Fruit fly (Drosophila melanogaster) whole organism, wandering third instar larva: ENCODE results near the gene CG4210.

ENCODE experiments used
- CG32264 ChIP-seq: fragments of 200-800 bp; sonication (Bioruptor generic); optimal IDR thresholded peaks from 2 replicates; lab custom pipeline; 2016; ENCODE audit warnings: missing biosample characterization, missing genetic modification characterization
- CG9705 ChIP-seq: fragments of 200-800 bp; sonication (Bioruptor generic); optimal IDR thresholded peaks from 2 replicates; lab custom pipeline; 2018; ENCODE audit warnings: missing biosample characterization, mild to moderate bottlenecking, missing genetic modification characterization
- CrebA ChIP-seq: fragments of 200-800 bp; sonication (Bioruptor generic); optimal IDR thresholded peaks from 2 replicates; lab custom pipeline; 2016; ENCODE audit warnings: missing biosample characterization, mild to moderate bottlenecking, missing genetic modification characterization, borderline replicate concordance
- Dif ChIP-seq: fragments of 200-275, 200-300 bp; sonication (Bioruptor generic); optimal IDR thresholded peaks from 2 replicates; lab custom pipeline; 2018; ENCODE audit warnings: missing biosample characterization, missing genetic modification characterization; ENCODE audit not compliant: partially characterized antibody
- GATAd ChIP-seq: sonication (Bioruptor generic); optimal IDR thresholded peaks from 2 replicates; lab custom pipeline; 2016; ENCODE audit warnings: missing biosample characterization, missing genetic modification characterization
- Hnf4 ChIP-seq: fragments of 200-800 bp; sonication (Bioruptor generic); optimal IDR thresholded peaks from 2 replicates; lab custom pipeline; 2016; ENCODE audit warnings: missing biosample characterization, mild to moderate bottlenecking, missing genetic modification characterization
- Hr78 ChIP-seq: fragments of >200 bp; optimal IDR thresholded peaks from 2 replicates; lab custom pipeline; 2017; ENCODE audit warnings: missing biosample characterization, missing genetic modification characterization
- Hr83 ChIP-seq: fragments of 200-300 bp; sonication (Bioruptor generic); optimal IDR thresholded peaks from 2 replicates; lab custom pipeline; 2016; ENCODE audit warnings: missing biosample characterization, mild to moderate bottlenecking, missing genetic modification characterization, moderate library complexity; ENCODE audit not compliant: poor library complexity, severe bottlenecking
- Jra ChIP-seq: sonication (Bioruptor generic); optimal IDR thresholded peaks from 2 replicates; lab custom pipeline; 2016; ENCODE audit warnings: missing biosample characterization, missing genetic modification characterization
- Mio ChIP-seq: sonication (Bioruptor generic); optimal IDR thresholded peaks from 2 replicates; lab custom pipeline; 2016; ENCODE audit warnings: missing biosample characterization, missing genetic modification characterization
- Myc ChIP-seq: fragments of >200 bp; optimal IDR thresholded peaks from 2 replicates; lab custom pipeline; 2017
- N ChIP-seq: fragments of >200 bp; optimal IDR thresholded peaks from 2 replicates; lab custom pipeline; 2018; ENCODE audit warnings: missing biosample characterization, missing external identifiers, missing genetic modification characterization
- OdsH ChIP-seq: fragments of 200-800 bp; sonication (Bioruptor generic); optimal IDR thresholded peaks from 2 replicates; lab custom pipeline; 2016; ENCODE audit warnings: missing biosample characterization, mild to moderate bottlenecking, missing genetic modification characterization
- Rel ChIP-seq, 2 experiments: fragments of 200-800 bp; sonication (Bioruptor generic) in 1 of 2; optimal IDR thresholded peaks; 2 replicates in 1 of 2; 3 replicates in 1 of 2; lab custom pipeline; 2016 to 2019; ENCODE audit warnings: mild to moderate bottlenecking in 2 of 2, missing biosample characterization in 2 of 2, missing genetic modification characterization in 2 of 2, moderate library complexity in 1 of 2
- Sp1 ChIP-seq: fragments of 200-800 bp; sonication (Bioruptor generic); optimal IDR thresholded peaks from 3 replicates; lab custom pipeline; 2019; ENCODE audit warnings: missing biosample characterization, mild to moderate bottlenecking, missing genetic modification characterization, moderate library complexity
- Vsx2 ChIP-seq: fragments of 200-300, 225-300 bp; sonication (Bioruptor generic); optimal IDR thresholded peaks from 2 replicates; lab custom pipeline; 2018; ENCODE audit warnings: missing biosample characterization, missing genetic modification characterization; ENCODE audit not compliant: partially characterized antibody
- br ChIP-seq: fragments of 200-800 bp; sonication (Bioruptor generic); optimal IDR thresholded peaks from 2 replicates; lab custom pipeline; 2016; ENCODE audit warnings: missing biosample characterization, missing genetic modification characterization
- brk ChIP-seq: fragments of 200-800 bp; sonication (Bioruptor generic); optimal IDR thresholded peaks from 2 replicates; lab custom pipeline; 2016; ENCODE audit warnings: missing biosample characterization, mild to moderate bottlenecking, missing genetic modification characterization
- dl ChIP-seq, 2 experiments: fragments of 175-275, 200-275 bp in 1 of 2; fragments of 200-275 bp in 1 of 2; sonication (Bioruptor generic); optimal IDR thresholded peaks; lab custom pipeline; 2018; ENCODE audit warnings: mild to moderate bottlenecking in 2 of 2, missing biosample characterization in 2 of 2, missing genetic modification characterization in 2 of 2, moderate library complexity in 2 of 2; ENCODE audit not compliant: partially characterized antibody in 2 of 2, insufficient read depth in 1 of 2
- dsf ChIP-seq: sonication (Bioruptor generic); optimal IDR thresholded peaks from 2 replicates; lab custom pipeline; 2016; ENCODE audit warnings: missing biosample characterization, missing genetic modification characterization, borderline replicate concordance
- ey ChIP-seq: fragments of 200-800 bp; sonication (Bioruptor generic); optimal IDR thresholded peaks from 2 replicates; lab custom pipeline; 2016; ENCODE audit warnings: missing biosample characterization, missing genetic modification characterization
- foxo ChIP-seq, 2 experiments: fragments of 200-800 bp; sonication (Bioruptor generic); optimal IDR thresholded peaks; 2 replicates in 1 of 2; 3 replicates in 1 of 2; lab custom pipeline; 2016 to 2017; ENCODE audit warnings: missing biosample characterization in 2 of 2, missing genetic modification characterization in 2 of 2
- fru ChIP-seq: fragments of 200-800 bp; sonication (Bioruptor generic); optimal IDR thresholded peaks from 3 replicates; lab custom pipeline; 2016; ENCODE audit warnings: missing biosample characterization, mild to moderate bottlenecking, missing genetic modification characterization
- h ChIP-seq: fragments of 200-800 bp; sonication (Bioruptor generic); optimal IDR thresholded peaks from 3 replicates; lab custom pipeline; 2016; ENCODE audit warnings: missing biosample characterization, mild to moderate bottlenecking, missing genetic modification characterization
- jim ChIP-seq: fragments of 175-275, 200-325 bp; sonication (Bioruptor generic); optimal IDR thresholded peaks from 2 replicates; lab custom pipeline; 2016; ENCODE audit warnings: missing biosample characterization, mild to moderate bottlenecking, missing genetic modification characterization
- lola ChIP-seq: fragments of >200 bp; optimal IDR thresholded peaks from 2 replicates; lab custom pipeline; 2017; ENCODE audit warnings: missing biosample characterization, missing genetic modification characterization
- pan ChIP-seq: fragments of >200 bp; optimal IDR thresholded peaks from 2 replicates; lab custom pipeline; 2017
- psq ChIP-seq: fragments of 200-800 bp; sonication (Bioruptor generic); optimal IDR thresholded peaks from 3 replicates; lab custom pipeline; 2017; ENCODE audit warnings: missing biosample characterization, mild to moderate bottlenecking, missing genetic modification characterization, moderate library complexity
- rgr ChIP-seq: fragments of 200-800 bp; sonication (Bioruptor generic); optimal IDR thresholded peaks from 3 replicates; lab custom pipeline; 2016; ENCODE audit warnings: missing biosample characterization, mild to moderate bottlenecking, missing genetic modification characterization
- sage ChIP-seq: fragments of 200-800 bp; sonication (Bioruptor generic); optimal IDR thresholded peaks from 2 replicates; lab custom pipeline; 2016; ENCODE audit warnings: missing biosample characterization, mild to moderate bottlenecking, missing genetic modification characterization
- sv ChIP-seq: fragments of 200-800 bp; sonication (Bioruptor generic); optimal IDR thresholded peaks from 3 replicates; lab custom pipeline; 2016; ENCODE audit warnings: missing biosample characterization, missing genetic modification characterization
- usp ChIP-seq: fragments of >200 bp; optimal IDR thresholded peaks from 2 replicates; lab custom pipeline; 2017; ENCODE audit warnings: missing biosample characterization, missing genetic modification characterization

The CG4210 gene

dm6 chr3R:15242186-15243045 is 28.6 kb downstream of the CG4210 start, which contains the start of the genes tefu and Hsc70-4 (continued):
- TF ChIP-seq CG32264 (GFP tag; lab: Kevin White, UChicago) (no peak), rgr (GFP tag; lab: Kevin White, UChicago) (no peak), brk (GFP tag; lab: Kevin White, UChicago) (no peak), N (GFP tag; lab: Kevin White, UChicago) (peak; percentile 92), dl (GFP tag; optimal IDR thresholded peaks at IDR 0.05; lab: Kevin White, UChicago; ENCODE audit: insufficient read depth in 1 of 2, partially characterized antibody in 2 of 2) (no peak)
- TF ChIP-seq, all 38 proteins: peak for 18

- TF ChIP-seq lola (GFP tag; lab: Kevin White, UChicago), result no peak
- no peak for TF ChIP-seq Hr78 (GFP tag; lab: Kevin White, UChicago)
- TF ChIP-seq brk (GFP tag; lab: Kevin White, UChicago), result no peak
- no peak for TF ChIP-seq Jra (GFP tag; lab: Kevin White, UChicago)
- TF ChIP-seq Myc (lab: Kevin White, UChicago), result no peak
- TF ChIP-seq jim (GFP tag; lab: Kevin White, UChicago), result no peak
- no peak for TF ChIP-seq pan (lab: Kevin White, UChicago)
- TF ChIP-seq Vsx2 (GFP tag; lab: Kevin White, UChicago), result no peak
- TF ChIP-seq psq (GFP tag; lab: Kevin White, UChicago), result no peak
- TF ChIP-seq dsf, result no peak
- TF ChIP-seq ey (GFP tag; lab: Kevin White, UChicago), result no peak
- TF ChIP-seq usp (GFP tag; lab: Kevin White, UChicago), result no peak
- TF ChIP-seq sv, result no peak
- TF ChIP-seq OdsH (GFP tag; lab: Kevin White, UChicago), result no peak
- TF ChIP-seq GATAd (GFP tag; lab: Kevin White, UChicago), result no peak
- no peak for TF ChIP-seq Mio (GFP tag; lab: Kevin White, UChicago)
Observed at dm6 chr3R:15243046-15243356, 29.2 kb downstream of the CG4210 start.

dm6 chr3R:15243452-15243851 is 29.7 kb downstream of the CG4210 start:
- peak; percentile 29 for TF ChIP-seq Hr78 (GFP tag; lab: Kevin White, UChicago)
- peak; percentile 34 for TF ChIP-seq brk (GFP tag; lab: Kevin White, UChicago)
- TF ChIP-seq Rel (GFP tag; optimal IDR thresholded peaks at IDR 0.05; lab: Kevin White, UChicago), result peak; percentile 9
- TF ChIP-seq Rel (tag; optimal IDR thresholded peaks at IDR 0.05; lab: Kevin White, UChicago), result peak; percentile 34
- no peak for TF ChIP-seq Hr83
- peak; percentile 60 for TF ChIP-seq sage (GFP tag; lab: Kevin White, UChicago)
- TF ChIP-seq sv, result no peak
- TF ChIP-seq h (GFP tag; lab: Kevin White, UChicago), result peak; percentile 63
- TF ChIP-seq GATAd (GFP tag; lab: Kevin White, UChicago), result no peak
- peak; percentile 4 for TF ChIP-seq ey (GFP tag; lab: Kevin White, UChicago)
- TF ChIP-seq N (GFP tag; lab: Kevin White, UChicago), result peak; percentile 69
- peak; percentile 56 for TF ChIP-seq Myc (lab: Kevin White, UChicago)
- no peak for TF ChIP-seq Mio (GFP tag; lab: Kevin White, UChicago)
- TF ChIP-seq Jra (GFP tag; lab: Kevin White, UChicago), result peak; percentile 33
- no peak for TF ChIP-seq pan (lab: Kevin White, UChicago)
- TF ChIP-seq Dif (GFP tag; lab: Kevin White, UChicago), result peak; percentile 48
- peak; percentile 0 for TF ChIP-seq fru (GFP tag; lab: Kevin White, UChicago)
- TF ChIP-seq CG32264 (GFP tag; lab: Kevin White, UChicago), result peak; percentile 30
- peak; percentile 13 for TF ChIP-seq rgr (GFP tag; lab: Kevin White, UChicago)

dm6 chr3R:15246601-15247000 is 32.8 kb downstream of the CG4210 start:
- peak in 1 of 2 experiments; percentile 22 for TF ChIP-seq foxo (GFP tag; optimal IDR thresholded peaks at IDR 0.05; lab: Kevin White, UChicago)
- no peak for TF ChIP-seq CrebA (GFP tag; lab: Kevin White, UChicago)
- TF ChIP-seq psq (GFP tag; lab: Kevin White, UChicago), result no peak
- peak; percentile 7 for TF ChIP-seq h (GFP tag; lab: Kevin White, UChicago)
- TF ChIP-seq Hnf4 (GFP tag; lab: Kevin White, UChicago), result no peak
- no peak for TF ChIP-seq CG9705 (GFP tag; lab: Kevin White, UChicago)
- no peak for TF ChIP-seq Rel (GFP tag; optimal IDR thresholded peaks at IDR 0.05; lab: Kevin White, UChicago)
- peak; percentile 98 for TF ChIP-seq Rel (tag; optimal IDR thresholded peaks at IDR 0.05; lab: Kevin White, UChicago)
- TF ChIP-seq Jra (GFP tag; lab: Kevin White, UChicago), result peak; percentile 9
- TF ChIP-seq br, result peak; percentile 4
- TF ChIP-seq Sp1, result peak; percentile 8
